Worm (Caenorhabditis elegans): Measurements from ENCODE around the gene Y54F10AL.1.

Y54F10AL.1 gene

ce11 chrIII:2540520-2540919 lies 53.0 kb downstream of the Y54F10AL.1 start:
- no peak for TF ChIP-seq B0035.1 (tag; optimal IDR thresholded peaks at IDR 0.05)
- no peak for TF ChIP-seq ztf-18 (tag; optimal IDR thresholded peaks at IDR 0.05)
- no peak for TF ChIP-seq hlh-12 (tag; optimal IDR thresholded peaks at IDR 0.05)
- no peak for TF ChIP-seq mxl-1 (tag; optimal IDR thresholded peaks at IDR 0.05)
- no peak for TF ChIP-seq F52B5.7 (tag; optimal IDR thresholded peaks at IDR 0.05)
- TF ChIP-seq B0261.1 (tag; optimal IDR thresholded peaks at IDR 0.05) = no peak
- TF ChIP-seq ceh-58 (GFP tag; IDR thresholded peaks at IDR 0.05) = no peak
